Worm (Caenorhabditis elegans) whole organism, midembryonic: ENCODE measurements around the gene srg-26.

Experiments
- cog-1 ChIP-seq: sonication (generic microtip); optimal IDR thresholded peaks from 2 replicates; lab custom pipeline; 2016; ENCODE audit warnings: missing genetic modification characterization, missing compliant biosample characterization
- flt-1 ChIP-seq: fragments of 200-800 bp; sonication (Bioruptor generic); IDR thresholded peaks from 2 replicates; pipeline ENCODE4 v1.3.6; 2022; ENCODE audit warnings: missing genetic modification characterization, missing compliant biosample characterization
- klf-2 ChIP-seq: fragments of 200-800 bp; sonication (Bioruptor generic); conservative IDR thresholded peaks from 2 replicates; pipeline ENCODE4 v1.3.6; 2022; ENCODE audit warnings: missing genetic modification reagents, missing genetic modification characterization, missing compliant biosample characterization
- med-1 ChIP-seq: sonication (generic microtip); optimal IDR thresholded peaks from 2 replicates; lab custom pipeline; 2017; ENCODE audit warnings: missing genetic modification characterization, mild to moderate bottlenecking, missing compliant biosample characterization, antibody characterized with exemption, missing genetic modification reagents; ENCODE audit not compliant: insufficient read depth
- ref-1 ChIP-seq: fragments of 200-800 bp; sonication (Bioruptor generic); conservative IDR thresholded peaks from 2 replicates; pipeline ENCODE4 v1.3.6; 2022; ENCODE audit warnings: missing genetic modification reagents, missing genetic modification characterization, missing compliant biosample characterization
- tab-1 ChIP-seq: fragments of 200-800 bp; sonication (Bioruptor generic); IDR thresholded peaks from 2 replicates; pipeline ENCODE4 v1.3.6; 2022; ENCODE audit warnings: missing genetic modification characterization, missing compliant biosample characterization
- ztf-23 ChIP-seq: fragments of 200-800 bp; sonication (Bioruptor generic); IDR thresholded peaks from 2 replicates; pipeline ENCODE4 v1.3.6; 2022; ENCODE audit warnings: missing genetic modification reagents, missing genetic modification characterization, missing compliant biosample characterization

DNA sequence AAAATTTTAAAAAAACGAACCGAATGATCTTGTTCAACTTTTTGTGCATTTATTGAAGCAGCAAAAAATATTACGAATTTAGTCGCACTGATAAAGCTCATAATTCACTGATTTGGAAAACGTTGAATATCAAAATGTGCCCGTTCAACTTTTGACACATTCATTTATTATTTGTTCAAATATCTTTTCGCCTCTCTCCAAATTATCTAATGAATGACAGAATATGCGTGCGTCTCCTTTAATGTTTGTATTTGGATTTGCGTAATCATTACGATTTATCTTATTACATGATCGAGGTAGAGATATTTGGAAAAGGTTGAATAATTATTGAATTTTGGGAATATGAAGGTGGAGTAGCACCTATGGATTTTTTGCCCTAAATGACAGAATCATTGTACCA, 18.4 kb downstream of the srg-26 start, which contains the start of gene T09D3.3:
- TF ChIP-seq tab-1 = no peak
- TF ChIP-seq flt-1 (GFP tag; lab: Robert Waterston, UW) = no peak
- no peak for TF ChIP-seq ref-1 (GFP tag; lab: Robert Waterston, UW)
- no peak for TF ChIP-seq ztf-23 (GFP tag; lab: Robert Waterston, UW)
- TF ChIP-seq klf-2 (GFP tag; lab: Robert Waterston, UW) = no peak
- no peak for TF ChIP-seq med-1 (GFP tag; lab: Kevin White, UChicago)
- no peak for TF ChIP-seq cog-1 (tag; lab: Kevin White, UChicago)
